Fruit fly (Drosophila melanogaster): ENCODE data around the gene CG12375.

DNA sequence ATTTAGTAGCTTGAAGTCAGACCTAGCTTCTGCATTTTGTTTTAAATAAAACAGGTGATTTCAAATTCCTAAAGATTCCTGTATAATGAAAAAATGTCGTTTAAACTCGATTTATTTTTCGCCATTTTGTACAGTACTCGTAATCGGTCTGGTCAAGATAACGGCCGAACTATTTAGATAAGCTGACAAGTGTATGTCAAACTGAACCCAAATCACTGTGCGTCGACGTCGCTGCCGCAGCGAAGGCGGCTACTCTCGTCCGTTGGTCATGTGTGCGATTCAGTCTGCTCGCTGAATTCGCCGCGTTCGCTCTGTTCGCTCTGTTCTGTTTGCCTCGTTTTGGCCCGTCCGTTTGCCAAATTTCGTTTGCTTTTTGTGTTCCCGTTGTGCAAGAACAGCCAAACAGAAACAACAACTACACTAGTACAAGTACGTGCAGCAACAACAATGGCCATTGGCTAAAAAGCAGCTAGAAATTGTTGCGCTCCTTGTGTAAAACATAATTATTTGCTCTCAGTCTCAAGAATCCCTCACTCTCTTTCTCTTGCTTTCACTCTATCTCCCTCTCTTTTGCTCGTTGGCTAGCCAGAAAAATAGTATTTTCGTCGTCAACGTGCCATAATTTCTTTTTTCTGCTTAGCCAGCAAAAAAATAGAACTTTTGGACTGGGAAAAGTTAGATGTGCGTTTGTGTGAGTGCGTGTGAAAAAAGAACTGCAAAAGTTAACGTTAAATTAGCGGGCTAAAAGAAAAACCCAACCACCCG is 38.5 kb downstream of the CG12375 start:
- TF ChIP-seq Vsx2 (GFP tag; optimal IDR thresholded peaks at IDR 0.05; ENCODE audit: partially characterized antibody), result peak; percentile 39
- TF ChIP-seq Rel (GFP tag; optimal IDR thresholded peaks at IDR 0.05), result no peak
- no peak for TF ChIP-seq Rel (tag; optimal IDR thresholded peaks at IDR 0.05)
- TF ChIP-seq tai (GFP tag; optimal IDR thresholded peaks at IDR 0.05), result no peak
- TF ChIP-seq Myc (optimal IDR thresholded peaks at IDR 0.05), result no peak
- no peak for TF ChIP-seq usp (GFP tag; optimal IDR thresholded peaks at IDR 0.05)
- TF ChIP-seq psq (GFP tag; optimal IDR thresholded peaks at IDR 0.05), result no peak
- no peak for TF ChIP-seq sv (GFP tag; optimal IDR thresholded peaks at IDR 0.05)
- TF ChIP-seq N (GFP tag; optimal IDR thresholded peaks at IDR 0.05), result no peak
- TF ChIP-seq rgr (GFP tag; optimal IDR thresholded peaks at IDR 0.05), result peak; percentile 45
- TF ChIP-seq Mio (GFP tag; optimal IDR thresholded peaks at IDR 0.05), result no peak

Data from whole organism, wandering third instar larva.